Fruit fly (Drosophila melanogaster): ENCODE measurements around the gene CG44013.

CG44013 gene

DNA sequence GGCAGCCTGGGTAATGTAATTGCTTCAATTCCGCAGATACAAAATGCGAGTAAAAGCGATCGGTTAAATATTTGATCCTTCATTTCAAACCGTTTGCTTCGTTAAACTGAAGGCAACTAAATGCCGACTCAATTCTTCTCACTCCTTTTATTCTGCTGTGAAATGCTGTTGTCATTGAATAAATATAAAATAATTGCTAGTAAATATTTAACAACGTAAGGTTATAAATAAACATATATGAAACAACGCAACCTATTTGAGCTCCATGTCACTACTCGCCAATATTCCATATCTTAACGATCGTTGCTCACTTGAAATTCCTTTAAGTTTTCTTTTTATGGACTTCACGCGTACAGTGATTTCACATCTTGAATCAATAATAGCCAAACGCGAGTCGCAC lies at the start of gene CG44013:
CG44013 (minus strand) TSS at position 101 of the 400 bp plus-strand sequence.
- TF ChIP-seq CrebA (GFP tag; optimal IDR thresholded peaks at IDR 0.05; ENCODE audit: borderline replicate concordance) (no peak), Dfd (GFP tag; optimal IDR thresholded peaks at IDR 0.05) (no peak), pan (optimal IDR thresholded peaks at IDR 0.05) (no peak), rgr (GFP tag; optimal IDR thresholded peaks at IDR 0.05) (no peak), CG32264 (GFP tag; optimal IDR thresholded peaks at IDR 0.05) (no peak), HLH106 (tag; optimal IDR thresholded peaks at IDR 0.05) (no peak)

DNA sequence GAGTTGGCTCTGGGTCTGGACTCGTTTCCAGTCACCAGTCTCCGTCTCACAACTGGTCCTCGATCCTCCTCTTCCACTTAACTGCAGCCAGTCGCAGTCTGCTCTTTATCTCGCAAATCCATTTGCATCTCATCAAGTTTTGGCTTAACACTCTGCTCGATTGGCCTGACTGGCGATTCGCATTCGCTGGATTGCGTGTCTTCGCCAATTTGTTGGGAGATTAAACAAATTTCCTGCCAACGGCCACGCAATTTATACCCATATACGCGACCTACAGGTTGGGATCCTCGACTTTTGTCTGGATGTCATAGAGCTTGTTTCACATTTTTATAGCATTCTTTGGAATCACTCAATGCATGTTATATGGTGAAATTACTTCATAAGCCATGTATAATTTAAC lies 47.6 kb upstream of the CG44013 start:
- TF ChIP-seq Dfd (GFP tag; optimal IDR thresholded peaks at IDR 0.05), result no peak
- TF ChIP-seq lola (GFP tag; optimal IDR thresholded peaks at IDR 0.05), result no peak
- no peak for TF ChIP-seq Sp1 (GFP tag; optimal IDR thresholded peaks at IDR 0.05)
- no peak for TF ChIP-seq Rel (GFP tag; optimal IDR thresholded peaks at IDR 0.05)
- no peak for TF ChIP-seq Rel (tag; optimal IDR thresholded peaks at IDR 0.05)
- no peak for TF ChIP-seq Jra (GFP tag; optimal IDR thresholded peaks at IDR 0.05)
- no peak for TF ChIP-seq brk (GFP tag; optimal IDR thresholded peaks at IDR 0.05)
- no peak for TF ChIP-seq Dif (GFP tag; optimal IDR thresholded peaks at IDR 0.05; ENCODE audit: partially characterized antibody)
- TF ChIP-seq psq (GFP tag; optimal IDR thresholded peaks at IDR 0.05), result no peak

DNA sequence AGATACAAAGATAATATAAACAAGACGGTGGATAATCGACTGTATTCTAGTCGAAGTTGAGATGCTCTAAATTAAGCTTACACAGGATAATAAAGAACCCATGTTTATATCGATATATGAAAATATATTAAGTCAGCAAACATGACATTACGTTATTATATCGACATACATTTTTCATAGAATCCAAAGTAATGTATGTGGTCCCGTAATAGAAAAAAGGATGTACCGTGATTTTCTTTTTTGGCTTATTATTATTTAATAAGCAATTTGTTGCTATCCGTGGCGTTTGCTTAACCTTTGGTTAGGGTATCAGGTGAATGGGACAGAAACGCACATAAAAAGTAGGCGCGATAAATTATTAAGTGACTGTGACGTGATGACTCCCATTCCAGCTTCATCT lies 46.8 kb upstream of the CG44013 start:
- TF ChIP-seq N (GFP tag; optimal IDR thresholded peaks at IDR 0.05) (no peak), sv (GFP tag; optimal IDR thresholded peaks at IDR 0.05) (no peak), h (GFP tag; optimal IDR thresholded peaks at IDR 0.05) (peak; percentile 32), sage (GFP tag; optimal IDR thresholded peaks at IDR 0.05) (no peak), Vsx2 (GFP tag; optimal IDR thresholded peaks at IDR 0.05; ENCODE audit: partially characterized antibody) (no peak), Dfd (GFP tag; optimal IDR thresholded peaks at IDR 0.05) (no peak), CrebA (GFP tag; optimal IDR thresholded peaks at IDR 0.05; ENCODE audit: borderline replicate concordance) (no peak), lola (GFP tag; optimal IDR thresholded peaks at IDR 0.05) (no peak), psq (GFP tag; optimal IDR thresholded peaks at IDR 0.05) (peak; percentile 13), GATAd (GFP tag; optimal IDR thresholded peaks at IDR 0.05) (no peak), CG9705 (GFP tag; optimal IDR thresholded peaks at IDR 0.05) (no peak), Abd-B (GFP tag; optimal IDR thresholded peaks at IDR 0.05) (no peak), Sp1 (GFP tag; optimal IDR thresholded peaks at IDR 0.05) (no peak), ey (GFP tag; optimal IDR thresholded peaks at IDR 0.05) (peak; percentile 30), br (GFP tag; optimal IDR thresholded peaks at IDR 0.05) (peak; percentile 10), rgr (GFP tag; optimal IDR thresholded peaks at IDR 0.05) (peak; percentile 14), OdsH (GFP tag; optimal IDR thresholded peaks at IDR 0.05) (peak; percentile 29), foxo (GFP tag; optimal IDR thresholded peaks at IDR 0.05) (peak in 1 of 2 experiments; percentile 44), fru (GFP tag; optimal IDR thresholded peaks at IDR 0.05) (peak; percentile 24), Dif (GFP tag; optimal IDR thresholded peaks at IDR 0.05; ENCODE audit: partially characterized antibody) (no peak), dl (GFP tag; optimal IDR thresholded peaks at IDR 0.05; ENCODE audit: insufficient read depth in 1 of 2, partially characterized antibody in 2 of 2) (no peak), pan (optimal IDR thresholded peaks at IDR 0.05) (no peak)

DNA sequence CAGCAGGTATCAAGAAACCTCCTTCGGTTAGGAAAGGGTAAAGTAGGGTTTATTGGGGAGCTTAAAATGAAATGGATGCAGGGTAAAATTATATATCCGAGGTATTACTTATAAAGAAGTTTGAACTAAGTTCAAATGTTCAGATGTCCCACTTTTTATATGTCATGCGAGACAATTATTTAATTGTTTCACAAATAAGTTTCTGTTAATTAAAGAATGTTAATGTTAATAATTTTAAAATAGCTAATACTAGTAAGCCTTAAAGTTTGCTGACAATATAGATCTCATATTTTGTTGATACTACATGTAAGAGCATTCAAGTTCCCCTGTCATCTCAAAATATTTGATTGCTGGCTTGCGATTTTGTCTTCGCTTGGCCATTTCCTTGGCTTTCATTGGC lies 45.0 kb upstream of the CG44013 start:
- no peak for TF ChIP-seq pan (optimal IDR thresholded peaks at IDR 0.05)
- TF ChIP-seq Hr83 (GFP tag; optimal IDR thresholded peaks at IDR 0.05; ENCODE audit: poor library complexity, severe bottlenecking), result no peak
- peak in 1 of 2 experiments; percentile 48 for TF ChIP-seq foxo (GFP tag; optimal IDR thresholded peaks at IDR 0.05)
- no peak for TF ChIP-seq dsf (GFP tag; optimal IDR thresholded peaks at IDR 0.05; ENCODE audit: borderline replicate concordance)
- TF ChIP-seq jim (GFP tag; optimal IDR thresholded peaks at IDR 0.05), result no peak
- no peak for TF ChIP-seq Abd-B (GFP tag; optimal IDR thresholded peaks at IDR 0.05)
- TF ChIP-seq woc (GFP tag; optimal IDR thresholded peaks at IDR 0.05), result peak; percentile 46
- no peak for TF ChIP-seq brk (GFP tag; optimal IDR thresholded peaks at IDR 0.05)
- TF ChIP-seq Hr78 (GFP tag; optimal IDR thresholded peaks at IDR 0.05), result no peak
- TF ChIP-seq GATAd (GFP tag; optimal IDR thresholded peaks at IDR 0.05), result no peak
- no peak for TF ChIP-seq lola (GFP tag; optimal IDR thresholded peaks at IDR 0.05)
- peak; percentile 52 for TF ChIP-seq HLH106 (tag; optimal IDR thresholded peaks at IDR 0.05)
- TF ChIP-seq fru (GFP tag; optimal IDR thresholded peaks at IDR 0.05), result peak; percentile 56
- no peak for TF ChIP-seq CG9705 (GFP tag; optimal IDR thresholded peaks at IDR 0.05)
- no peak for TF ChIP-seq CrebA (GFP tag; optimal IDR thresholded peaks at IDR 0.05; ENCODE audit: borderline replicate concordance)
- TF ChIP-seq rgr (GFP tag; optimal IDR thresholded peaks at IDR 0.05), result peak; percentile 31
- no peak for TF ChIP-seq sage (GFP tag; optimal IDR thresholded peaks at IDR 0.05)
- TF ChIP-seq Mio (GFP tag; optimal IDR thresholded peaks at IDR 0.05), result no peak
- TF ChIP-seq dl (GFP tag; optimal IDR thresholded peaks at IDR 0.05; ENCODE audit: insufficient read depth in 1 of 2, partially characterized antibody in 2 of 2), result no peak
- no peak for TF ChIP-seq Dfd (GFP tag; optimal IDR thresholded peaks at IDR 0.05)
- TF ChIP-seq h (GFP tag; optimal IDR thresholded peaks at IDR 0.05), result peak; percentile 43
- TF ChIP-seq br (GFP tag; optimal IDR thresholded peaks at IDR 0.05), result peak; percentile 30
- TF ChIP-seq Vsx2 (GFP tag; optimal IDR thresholded peaks at IDR 0.05; ENCODE audit: partially characterized antibody), result no peak
- no peak for TF ChIP-seq Dif (GFP tag; optimal IDR thresholded peaks at IDR 0.05; ENCODE audit: partially characterized antibody)
- TF ChIP-seq Rel (GFP tag; optimal IDR thresholded peaks at IDR 0.05), result no peak
- TF ChIP-seq Rel (tag; optimal IDR thresholded peaks at IDR 0.05), result no peak
- TF ChIP-seq usp (GFP tag; optimal IDR thresholded peaks at IDR 0.05), result no peak
- peak; percentile 49 for TF ChIP-seq OdsH (GFP tag; optimal IDR thresholded peaks at IDR 0.05)
- no peak for TF ChIP-seq CG32264 (GFP tag; optimal IDR thresholded peaks at IDR 0.05)
- TF ChIP-seq dmrt93B (GFP tag; optimal IDR thresholded peaks at IDR 0.05), result peak; percentile 10
- peak; percentile 41 for TF ChIP-seq psq (GFP tag; optimal IDR thresholded peaks at IDR 0.05)
- no peak for TF ChIP-seq N (GFP tag; optimal IDR thresholded peaks at IDR 0.05)
- TF ChIP-seq Sp1 (GFP tag; optimal IDR thresholded peaks at IDR 0.05), result peak; percentile 53
- TF ChIP-seq tai (GFP tag; optimal IDR thresholded peaks at IDR 0.05), result no peak
- no peak for TF ChIP-seq Jra (GFP tag; optimal IDR thresholded peaks at IDR 0.05)
- TF ChIP-seq sv (GFP tag; optimal IDR thresholded peaks at IDR 0.05), result no peak
- TF ChIP-seq Hnf4 (GFP tag; optimal IDR thresholded peaks at IDR 0.05), result no peak
- TF ChIP-seq ey (GFP tag; optimal IDR thresholded peaks at IDR 0.05), result peak; percentile 23
- no peak for TF ChIP-seq Myc (optimal IDR thresholded peaks at IDR 0.05)
